Worm (Caenorhabditis elegans) whole organism, L4 larva: ENCODE measurements around the gene sre-3.

Source experiments
- D1046.2 ChIP-seq: fragments of 200-800 bp; sonication (Bioruptor generic); IDR thresholded peaks from 2 replicates; pipeline ENCODE4 v1.3.6; 2022; ENCODE audit warnings: missing genetic modification characterization, missing compliant biosample characterization
- F26F4.8 ChIP-seq: fragments of 200-800 bp; sonication (Bioruptor generic); conservative IDR thresholded peaks from 2 replicates; pipeline ENCODE4 v1.3.6; 2022; ENCODE audit warnings: missing genetic modification characterization, missing compliant biosample characterization
- F37D6.2 ChIP-seq: sonication (generic microtip); optimal IDR thresholded peaks from 2 replicates; lab custom pipeline; 2016; ENCODE audit warnings: mild to moderate bottlenecking, missing genetic modification characterization, missing compliant biosample characterization
- F44E2.7 ChIP-seq: fragments of 200-800 bp; sonication (Bioruptor generic); IDR thresholded peaks from 2 replicates; pipeline ENCODE4 v2.1.2; 2022; ENCODE audit warnings: missing genetic modification characterization, missing compliant biosample characterization
- T26A8.4 ChIP-seq: fragments of 200-800 bp; sonication (Bioruptor generic); IDR thresholded peaks from 2 replicates; pipeline ENCODE4 v1.3.6; 2022; ENCODE audit warnings: missing genetic modification characterization, missing compliant biosample characterization
- Y48G9A.11 ChIP-seq: fragments of 200-800 bp; sonication (Bioruptor generic); IDR thresholded peaks from 2 replicates; pipeline ENCODE4 v1.3.6; 2022; ENCODE audit warnings: missing genetic modification reagents, missing genetic modification characterization, missing compliant biosample characterization
- Y5F2A.4 ChIP-seq: fragments of 200-800 bp; sonication (Bioruptor generic); optimal IDR thresholded peaks from 2 replicates; lab custom pipeline; 2018; ENCODE audit warnings: mild to moderate bottlenecking, missing genetic modification characterization, missing compliant biosample characterization
- aha-1 ChIP-seq: fragments of 150-350 bp; peaks from one replicate; lab custom pipeline; 2014; ENCODE audit warnings: missing biosample characterization, missing genetic modification characterization
- arid-1 ChIP-seq: fragments of 200-800 bp; sonication (Bioruptor generic); conservative IDR thresholded peaks from 2 replicates; pipeline ENCODE4 v1.3.6; 2022; ENCODE audit warnings: missing genetic modification reagents, missing genetic modification characterization, missing compliant biosample characterization
- attf-4 ChIP-seq: sonication (generic microtip); optimal IDR thresholded peaks from 3 replicates; lab custom pipeline; 2017; ENCODE audit warnings: missing biosample characterization, missing genetic modification characterization
- ceh-44 ChIP-seq: fragments of 200-800 bp; sonication (Bioruptor generic); IDR thresholded peaks from 2 replicates; pipeline ENCODE4 v1.3.6; 2022; ENCODE audit warnings: missing genetic modification reagents, missing genetic modification characterization, missing compliant biosample characterization
- ceh-82 ChIP-seq: sonication (generic microtip); optimal IDR thresholded peaks from 2 replicates; lab custom pipeline; 2017; ENCODE audit warnings: missing biosample characterization, missing genetic modification characterization
- ces-1 ChIP-seq: fragments of 150-350 bp; sonication (generic microtip); optimal IDR thresholded peaks from 4 replicates; lab custom pipeline; 2014; ENCODE audit warnings: missing biosample characterization, missing genetic modification reagents, missing genetic modification characterization
- ctbp-1 ChIP-seq: fragments of 200-800 bp; sonication (Bioruptor generic); IDR thresholded peaks from 2 replicates; pipeline ENCODE4 v1.3.6; 2022; ENCODE audit warnings: missing genetic modification reagents, missing genetic modification characterization, missing compliant biosample characterization
- daf-12 ChIP-seq: fragments of 150-350 bp; optimal IDR thresholded peaks from 2 replicates; lab custom pipeline; 2014; ENCODE audit warnings: missing biosample characterization, missing genetic modification reagents, missing genetic modification characterization
- dmd-8 ChIP-seq: fragments of 200-800 bp; sonication (Bioruptor generic); IDR thresholded peaks from 2 replicates; pipeline ENCODE4 v1.3.6; 2022; ENCODE audit warnings: missing genetic modification characterization, missing compliant biosample characterization
- dve-1 ChIP-seq: sonication (generic microtip); optimal IDR thresholded peaks from 2 replicates; lab custom pipeline; 2017; ENCODE audit warnings: antibody characterized with exemption, mild to moderate bottlenecking, missing genetic modification characterization, missing compliant biosample characterization; ENCODE audit not compliant: insufficient read depth
- egl-27 ChIP-seq: sonication (generic microtip); optimal IDR thresholded peaks from 3 replicates; lab custom pipeline; 2017; ENCODE audit warnings: missing biosample characterization, missing genetic modification reagents, missing genetic modification characterization
- egl-43 ChIP-seq: fragments of 200-800 bp; sonication (Bioruptor generic); IDR thresholded peaks from 2 replicates; pipeline ENCODE4 v1.3.6; 2022; ENCODE audit warnings: missing genetic modification reagents, missing genetic modification characterization, missing compliant biosample characterization
- gei-8 ChIP-seq: fragments of 200-800 bp; sonication (Bioruptor generic); optimal IDR thresholded peaks from 2 replicates; lab custom pipeline; 2018; ENCODE audit warnings: mild to moderate bottlenecking, missing genetic modification characterization, missing compliant biosample characterization
- hif-1 ChIP-seq, 2 experiments: sonication (generic microtip); optimal IDR thresholded peaks; 2 replicates each; lab custom pipeline; 2016 to 2017; ENCODE audit warnings: missing compliant biosample characterization in 2 of 2, missing genetic modification characterization in 2 of 2, missing genetic modification reagents in 2 of 2, missing genotype in 2 of 2, mild to moderate bottlenecking in 1 of 2
- hlh-11 ChIP-seq: fragments of 200-800 bp; sonication (Bioruptor generic); optimal IDR thresholded peaks from 2 replicates; lab custom pipeline; 2018; ENCODE audit warnings: mild to moderate bottlenecking, missing genetic modification characterization, missing compliant biosample characterization
- jun-1 ChIP-seq: fragments of 150-350 bp; optimal IDR thresholded peaks from 2 replicates; lab custom pipeline; 2014; ENCODE audit warnings: missing biosample characterization, missing genetic modification reagents, missing genetic modification characterization
- lim-7 ChIP-seq: fragments of 200-800 bp; sonication (Bioruptor generic); IDR thresholded peaks from 2 replicates; pipeline ENCODE4 v1.3.6; 2022; ENCODE audit warnings: missing genetic modification characterization, missing compliant biosample characterization
- lin-39 ChIP-seq: fragments of 150-350 bp; optimal IDR thresholded peaks from 2 replicates; lab custom pipeline; 2014; ENCODE audit warnings: missing biosample characterization, missing genetic modification reagents, missing genetic modification characterization
- lir-3 ChIP-seq: sonication (generic microtip); optimal IDR thresholded peaks from 2 replicates; lab custom pipeline; 2016; ENCODE audit warnings: mild to moderate bottlenecking, missing genetic modification characterization, missing compliant biosample characterization
- lsy-2 ChIP-seq, 2 experiments: fragments of 150-350 bp in 1 of 2; sonication (generic microtip) in 1 of 2; optimal IDR thresholded peaks; 2 replicates each; lab custom pipeline; 2014 to 2017; ENCODE audit warnings: missing biosample characterization in 2 of 2, missing genetic modification characterization in 2 of 2
- madf-5 ChIP-seq, 2 experiments: fragments of 200-800 bp; sonication (Bioruptor generic); IDR thresholded peaks; 2 replicates each; pipeline ENCODE4 v1.3.6; 2022; ENCODE audit warnings: missing compliant biosample characterization in 2 of 2, missing genetic modification characterization in 2 of 2
- madf-9 ChIP-seq: fragments of 200-800 bp; sonication (Bioruptor generic); conservative IDR thresholded peaks from 2 replicates; pipeline ENCODE4 v1.3.6; 2022; ENCODE audit warnings: missing genetic modification reagents, missing genetic modification characterization, missing compliant biosample characterization
- mdl-1 ChIP-seq, 2 experiments: fragments of 150-350 bp in 1 of 2; sonication (generic microtip) in 1 of 2; optimal IDR thresholded peaks; 2 replicates each; lab custom pipeline; 2014 to 2017; ENCODE audit warnings: missing biosample characterization in 2 of 2, missing genetic modification characterization in 2 of 2
- nhr-10 ChIP-seq: fragments of 150-350 bp; optimal IDR thresholded peaks from 2 replicates; lab custom pipeline; 2014; ENCODE audit warnings: missing biosample characterization, missing genetic modification characterization
- nhr-102 ChIP-seq: sonication (generic microtip); optimal IDR thresholded peaks from 2 replicates; lab custom pipeline; 2016; ENCODE audit warnings: mild to moderate bottlenecking, missing genetic modification characterization, moderate library complexity, missing compliant biosample characterization
- nhr-11 ChIP-seq: fragments of 150-350 bp; optimal IDR thresholded peaks from 2 replicates; lab custom pipeline; 2014; ENCODE audit warnings: missing biosample characterization, missing genetic modification characterization
- nhr-237 ChIP-seq: sonication (generic microtip); optimal IDR thresholded peaks from 2 replicates; lab custom pipeline; 2017; ENCODE audit warnings: missing biosample characterization, missing genetic modification characterization
- nhr-25 ChIP-seq: sonication (generic microtip); optimal IDR thresholded peaks from 2 replicates; lab custom pipeline; 2017; ENCODE audit warnings: missing genetic modification characterization, mild to moderate bottlenecking, missing compliant biosample characterization, antibody characterized with exemption, moderate library complexity, borderline replicate concordance; ENCODE audit not compliant: insufficient read depth
- nhr-41 ChIP-seq: fragments of 200-800 bp; sonication (Bioruptor generic); IDR thresholded peaks from 2 replicates; pipeline ENCODE4 v1.3.6; 2022; ENCODE audit warnings: missing genetic modification reagents, missing genetic modification characterization, missing compliant biosample characterization
- nhr-42 ChIP-seq: fragments of 200-800 bp; sonication (Bioruptor generic); IDR thresholded peaks from 2 replicates; pipeline ENCODE4 v1.3.6; 2022; ENCODE audit warnings: missing genetic modification characterization, missing compliant biosample characterization
- nhr-6 ChIP-seq: fragments of 150-350 bp; optimal IDR thresholded peaks from 2 replicates; lab custom pipeline; 2014; ENCODE audit warnings: missing biosample characterization, missing genetic modification characterization
- nhr-76 ChIP-seq: fragments of 150-350 bp; optimal IDR thresholded peaks from 2 replicates; lab custom pipeline; 2014; ENCODE audit warnings: missing biosample characterization, missing genetic modification characterization
- nhr-77 ChIP-seq: fragments of 150-350 bp; optimal IDR thresholded peaks from 2 replicates; lab custom pipeline; 2014; ENCODE audit warnings: missing biosample characterization, missing genetic modification characterization
- pha-4 ChIP-seq, 2 experiments: fragments of 150-350 bp in 1 of 2; fragments of 200-800 bp in 1 of 2; sonication (Bioruptor generic) in 1 of 2; IDR thresholded peaks in 1 of 2; optimal IDR thresholded peaks in 1 of 2; 2 replicates each; pipeline versions ENCODE4 v1.3.6 to Lab custom; 2014 to 2022; ENCODE audit warnings: missing genetic modification characterization in 2 of 2, missing genetic modification reagents in 2 of 2, missing biosample characterization in 1 of 2, missing compliant biosample characterization in 1 of 2
- saeg-2 ChIP-seq: fragments of 200-800 bp; sonication (Bioruptor generic); IDR thresholded peaks from 2 replicates; pipeline ENCODE4 v1.3.6; 2022; ENCODE audit warnings: missing genetic modification reagents, missing genetic modification characterization, missing compliant biosample characterization
- sdz-12 ChIP-seq: fragments of 200-800 bp; sonication (Bioruptor generic); optimal IDR thresholded peaks from 2 replicates; lab custom pipeline; 2018; ENCODE audit warnings: mild to moderate bottlenecking, missing genetic modification characterization, missing compliant biosample characterization
- spr-1 ChIP-seq: sonication (generic microtip); optimal IDR thresholded peaks from 2 replicates; lab custom pipeline; 2016; ENCODE audit warnings: mild to moderate bottlenecking, missing genetic modification characterization, missing compliant biosample characterization
- tag-97 ChIP-seq: fragments of 200-800 bp; sonication (Bioruptor generic); IDR thresholded peaks from 2 replicates; pipeline ENCODE4 v1.3.6; 2022; ENCODE audit warnings: missing genetic modification characterization, missing compliant biosample characterization
- unc-62 ChIP-seq, 3 experiments: fragments of 150-350 bp in 1 of 3; sonication (generic microtip); optimal IDR thresholded peaks in 2 of 3; peaks in 1 of 3; 1 replicate in 1 of 3; 2 replicates in 2 of 3; lab custom pipeline; 2014 to 2017; ENCODE audit warnings: missing biosample characterization in 3 of 3, missing genetic modification characterization in 3 of 3, missing genetic modification reagents in 3 of 3, missing genotype in 1 of 3
- zfp-3 ChIP-seq: fragments of 200-800 bp; sonication (Bioruptor generic); conservative IDR thresholded peaks from 2 replicates; pipeline ENCODE4 v1.3.6; 2022; ENCODE audit warnings: missing genetic modification reagents, missing genetic modification characterization, missing compliant biosample characterization
- zip-11 ChIP-seq: fragments of 200-800 bp; sonication (Bioruptor generic); IDR thresholded peaks from 2 replicates; pipeline ENCODE4 v1.3.6; 2022; ENCODE audit warnings: missing genetic modification characterization, missing compliant biosample characterization
- ztf-11 ChIP-seq: fragments of 150-350 bp; optimal IDR thresholded peaks from 2 replicates; lab custom pipeline; 2014; ENCODE audit warnings: missing biosample characterization, missing genetic modification characterization
- ztf-7 ChIP-seq: fragments of 150-350 bp; optimal IDR thresholded peaks from 2 replicates; lab custom pipeline; 2014; ENCODE audit warnings: missing biosample characterization, missing genetic modification characterization

sre-3 gene

DNA sequence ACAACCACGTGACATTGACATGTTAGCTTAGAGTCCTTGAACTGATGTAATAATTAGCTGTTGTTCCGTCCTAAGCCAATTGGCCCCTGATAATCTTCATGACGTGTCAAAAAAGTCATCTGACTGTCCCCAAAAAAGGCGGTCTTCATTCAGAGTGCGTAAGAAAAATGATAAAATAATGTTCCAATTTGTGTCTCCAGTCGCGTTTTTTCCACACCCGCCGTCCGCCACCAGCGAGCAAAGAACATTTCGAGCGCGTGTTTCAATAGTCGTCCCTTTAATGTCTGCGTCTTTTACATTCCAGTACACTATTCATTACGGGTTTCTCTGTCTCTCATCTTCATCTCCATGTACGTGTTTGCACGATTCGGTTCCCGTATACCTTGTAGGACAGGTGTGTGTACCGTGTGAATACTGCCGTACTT, 48.1 kb upstream of the sre-3 start (continued):
- TF ChIP-seq F44E2.7 (GFP tag; lab: Robert Waterston, UW), result no peak
- TF ChIP-seq ztf-7 (tag; lab: Kevin White, UChicago), result peak; percentile 36
- TF ChIP-seq nhr-10 (tag; lab: Kevin White, UChicago), result peak; percentile 32
- no peak for TF ChIP-seq daf-12
- peak in 1 of 2 experiments; percentile 93 for TF ChIP-seq unc-62 (GFP tag; optimal IDR thresholded peaks at IDR 0.05 in 1 of 2; lab: Kevin White, UChicago)
- TF ChIP-seq unc-62 (tag; optimal IDR thresholded peaks at IDR 0.05; lab: Kevin White, UChicago), result no peak
- peak; percentile 59; the same call in 1 of the 2 replicates for TF ChIP-seq T26A8.4 (GFP tag; lab: Robert Waterston, UW)
- TF ChIP-seq sdz-12 (GFP tag; lab: Kevin White, UChicago), result no peak
- no peak for TF ChIP-seq lin-39 (tag; lab: Kevin White, UChicago)
- no peak for TF ChIP-seq ces-1 (GFP tag; lab: Kevin White, UChicago)
- peak; percentile 72 for TF ChIP-seq nhr-11 (tag; lab: Kevin White, UChicago)
- peak; percentile 42 for TF ChIP-seq spr-1 (tag; lab: Kevin White, UChicago)
- 0 out of 2 replicates have a peak, but pooled peaks have one; percentile 36 for TF ChIP-seq nhr-42 (GFP tag; lab: Robert Waterston, UW)
- no peak for TF ChIP-seq zfp-3
- TF ChIP-seq tag-97 (GFP tag; lab: Robert Waterston, UW), result no peak
- TF ChIP-seq hlh-11 (tag; lab: Kevin White, UChicago), result peak; percentile 97
- no peak for TF ChIP-seq Y48G9A.11 (GFP tag; lab: Robert Waterston, UW)
- TF ChIP-seq nhr-41 (GFP tag; lab: Robert Waterston, UW), result no peak
- TF ChIP-seq ceh-82 (tag; lab: Kevin White, UChicago), result no peak
- peak; percentile 97 for TF ChIP-seq aha-1 (tag; lab: Kevin White, UChicago)
- TF ChIP-seq gei-8 (GFP tag; lab: Kevin White, UChicago), result peak; percentile 91
- TF ChIP-seq arid-1, result 0 out of 2 replicates have a peak, but pooled peaks have one; percentile 4
- peak; percentile 51 to 80 for TF ChIP-seq lsy-2 (tag; optimal IDR thresholded peaks at IDR 0.05; lab: Kevin White, UChicago)
- no peak for TF ChIP-seq Y5F2A.4 (GFP tag; lab: Kevin White, UChicago)
- TF ChIP-seq D1046.2 (GFP tag; lab: Robert Waterston, UW), result no peak
- no peak for TF ChIP-seq dmd-8 (GFP tag; lab: Robert Waterston, UW)
- TF ChIP-seq hif-1 (tag; optimal IDR thresholded peaks at IDR 0.05; lab: Kevin White, UChicago), result peak; percentile 3 to 91
- no peak for TF ChIP-seq pha-4 (GFP tag; IDR thresholded peaks at IDR 0.05; lab: Robert Waterston, UW)
- peak; percentile 17 for TF ChIP-seq pha-4 (tag; optimal IDR thresholded peaks at IDR 0.05; lab: Kevin White, UChicago)
- TF ChIP-seq saeg-2 (GFP tag; lab: Robert Waterston, UW), result peak; percentile 85
- TF ChIP-seq F26F4.8 (GFP tag; lab: Robert Waterston, UW), result no peak
- TF ChIP-seq nhr-102, result peak; percentile 92
- no peak for TF ChIP-seq zip-11
- TF ChIP-seq nhr-77 (tag; lab: Kevin White, UChicago), result peak; percentile 83
- peak; percentile 30 for TF ChIP-seq nhr-6 (tag; lab: Kevin White, UChicago)
- peak; percentile 33 for TF ChIP-seq nhr-76 (tag; lab: Kevin White, UChicago)
- TF ChIP-seq nhr-25 (tag; lab: Kevin White, UChicago), result peak; percentile 80
- TF ChIP-seq dve-1 (tag; lab: Kevin White, UChicago), result peak; percentile 85
- peak; percentile 89 to 95 for TF ChIP-seq mdl-1 (tag; optimal IDR thresholded peaks at IDR 0.05; lab: Kevin White, UChicago)
- no peak for TF ChIP-seq F37D6.2
- TF ChIP-seq lim-7 (GFP tag; lab: Robert Waterston, UW), result no peak
- no peak for TF ChIP-seq egl-43 (GFP tag; lab: Robert Waterston, UW)
- no peak for TF ChIP-seq egl-27 (tag; lab: Kevin White, UChicago)
- TF ChIP-seq madf-5 (GFP tag; IDR thresholded peaks at IDR 0.05; lab: Robert Waterston, UW), result no peak
- no peak for TF ChIP-seq nhr-237
- no peak for TF ChIP-seq ztf-11 (tag; lab: Kevin White, UChicago)
- TF ChIP-seq jun-1 (tag; lab: Kevin White, UChicago), result no peak
- TF ChIP-seq ceh-44, result no peak
- TF ChIP-seq attf-4, result no peak
- peak; percentile 49; the same call in 1 of the 2 replicates for TF ChIP-seq madf-9 (GFP tag; lab: Robert Waterston, UW)
- no peak for TF ChIP-seq lir-3
- peak; percentile 71; the same call in 1 of the 2 replicates for TF ChIP-seq ctbp-1 (GFP tag; lab: Robert Waterston, UW)
